Fruit fly (Drosophila melanogaster) whole organism, prepupa: ENCODE data around the gene Ser.

Experiments
- Blimp-1 ChIP-seq: fragments of 200-800 bp; sonication (Bioruptor generic); optimal IDR thresholded peaks from 3 replicates; lab custom pipeline; 2017; ENCODE audit warnings: missing biosample characterization, missing genetic modification characterization, mild to moderate bottlenecking, moderate library complexity, missing genetic modification reagents
- CG3032 ChIP-seq: fragments of 200-800 bp; optimal IDR thresholded peaks from 2 replicates; lab custom pipeline; 2019; ENCODE audit warnings: missing biosample characterization, mild to moderate bottlenecking, missing genetic modification characterization, moderate library complexity
- CG6854 ChIP-seq: fragments of 200-800 bp; sonication (Bioruptor generic); optimal IDR thresholded peaks from 2 replicates; lab custom pipeline; 2017; ENCODE audit warnings: missing biosample characterization, mild to moderate bottlenecking, missing genetic modification characterization
- CG7368 ChIP-seq: fragments of 200-800 bp; sonication (Bioruptor generic); optimal IDR thresholded peaks from 3 replicates; lab custom pipeline; 2016; ENCODE audit warnings: missing biosample characterization, missing genetic modification characterization
- Eip78C ChIP-seq: fragments of 200-800 bp; sonication (Bioruptor generic); peaks from one replicate; lab custom pipeline; 2016; ENCODE audit warnings: missing biosample characterization, missing genetic modification characterization
- Ets96B ChIP-seq: fragments of 200-800 bp; optimal IDR thresholded peaks from 2 replicates; lab custom pipeline; 2019; ENCODE audit warnings: missing biosample characterization, mild to moderate bottlenecking, missing genetic modification characterization, moderate library complexity
- Gug ChIP-seq: fragments of 200-800 bp; sonication (Bioruptor generic); IDR thresholded peaks from 2 replicates; pipeline ENCODE4 v1.3.6; 2022; ENCODE audit warnings: missing biosample characterization, missing genetic modification characterization
- acj6 ChIP-seq: fragments of 200-800 bp; sonication (Bioruptor generic); optimal IDR thresholded peaks from 3 replicates; lab custom pipeline; 2016; ENCODE audit warnings: missing biosample characterization, missing genetic modification characterization
- cyc ChIP-seq: fragments of 200-800 bp; sonication (Bioruptor generic); optimal IDR thresholded peaks from 3 replicates; lab custom pipeline; 2016; ENCODE audit warnings: missing biosample characterization, missing genetic modification characterization
- eg ChIP-seq: fragments of 200-800 bp; sonication (Bioruptor generic); IDR thresholded peaks from 3 replicates; pipeline ENCODE4 v1.3.6; 2022; ENCODE audit warnings: missing biosample characterization, missing genetic modification characterization

dm6 chr3R:27228342-27228741, 34.3 kb upstream of the Ser start, which contains the start of gene CG42813:
- no peak for TF ChIP-seq Blimp-1 (GFP tag; lab: Kevin White, UChicago)
- no peak for TF ChIP-seq Eip78C (GFP tag; lab: Kevin White, UChicago)
- TF ChIP-seq CG3032, result no peak
- no peak for TF ChIP-seq cyc (GFP tag; lab: Kevin White, UChicago)
- TF ChIP-seq Ets96B, result no peak
- no peak for TF ChIP-seq Gug (GFP tag; lab: Robert Waterston, UW)
- TF ChIP-seq CG7368 (GFP tag; lab: Kevin White, UChicago), result no peak
- TF ChIP-seq eg (GFP tag; lab: Robert Waterston, UW), result no peak
- no peak for TF ChIP-seq acj6 (GFP tag; lab: Kevin White, UChicago)
- no peak for TF ChIP-seq CG6854
